Fruit fly (Drosophila melanogaster) whole organism, embryonic: ENCODE data around the gene Andorra.

ENCODE experiments used
- Aef1 ChIP-seq: fragments of 200-800 bp; sonication (Bioruptor generic); IDR thresholded peaks from 3 replicates; pipeline ENCODE4 v1.3.6; 2022; ENCODE audit warnings: missing biosample characterization, missing genetic modification characterization
- Asciz ChIP-seq: fragments of 200-800 bp; sonication (Bioruptor generic); optimal IDR thresholded peaks from 2 replicates; lab custom pipeline; 2017; ENCODE audit warnings: missing biosample characterization, mild to moderate bottlenecking, missing genetic modification characterization, missing genetic modification reagents
- Bgb ChIP-seq: fragments of 200-800 bp; sonication (Bioruptor generic); IDR thresholded peaks from 2 replicates; pipeline ENCODE4 v1.3.6; 2022; ENCODE audit warnings: missing biosample characterization, missing genetic modification characterization; ENCODE audit not compliant: partially characterized antibody
- CG13894 ChIP-seq: fragments of 200-800 bp; sonication (Bioruptor generic); optimal IDR thresholded peaks from 3 replicates; lab custom pipeline; 2018; ENCODE audit warnings: missing biosample characterization, mild to moderate bottlenecking, missing genetic modification characterization, moderate library complexity
- CG15514 ChIP-seq: fragments of 200-800 bp; sonication (Bioruptor generic); optimal IDR thresholded peaks from 3 replicates; lab custom pipeline; 2017; ENCODE audit warnings: missing biosample characterization, missing genetic modification characterization, mild to moderate bottlenecking, moderate library complexity, missing genetic modification reagents
- CG17186 ChIP-seq: fragments of 200-800 bp; sonication (Bioruptor generic); optimal IDR thresholded peaks from 3 replicates; lab custom pipeline; 2017; ENCODE audit warnings: missing biosample characterization, missing genetic modification reagents, missing genetic modification characterization
- CG17328 ChIP-seq: fragments of 200-800 bp; sonication (Bioruptor generic); IDR thresholded peaks from 2 replicates; pipeline ENCODE4 v1.3.6; 2022; ENCODE audit warnings: missing biosample characterization, missing genetic modification characterization
- CG18476 ChIP-seq: fragments of 200-800 bp; sonication (Bioruptor generic); optimal IDR thresholded peaks from 2 replicates; lab custom pipeline; 2016; ENCODE audit warnings: missing biosample characterization, mild to moderate bottlenecking, missing genetic modification characterization
- CG2889 ChIP-seq: fragments of 200-800 bp; sonication (Bioruptor generic); IDR thresholded peaks from 3 replicates; pipeline ENCODE4 v1.3.6; 2022; ENCODE audit warnings: missing biosample characterization, missing genetic modification characterization
- CG4424 ChIP-seq: fragments of 200-800 bp; sonication (Bioruptor generic); optimal IDR thresholded peaks from 3 replicates; lab custom pipeline; 2016; ENCODE audit warnings: missing biosample characterization, missing genetic modification characterization
- CG4707 ChIP-seq: fragments of 200-800 bp; sonication (Bioruptor generic); optimal IDR thresholded peaks from 2 replicates; lab custom pipeline; 2018; ENCODE audit warnings: missing biosample characterization, mild to moderate bottlenecking, missing genetic modification characterization, moderate library complexity
- CG7963 ChIP-seq: fragments of 200-800 bp; sonication (Bioruptor generic); IDR thresholded peaks from 3 replicates; pipeline ENCODE4 v1.3.6; 2022; ENCODE audit warnings: missing biosample characterization, missing genetic modification characterization; ENCODE audit not compliant: partially characterized antibody
- CG8478 ChIP-seq: fragments of >200 bp; optimal IDR thresholded peaks from 2 replicates; lab custom pipeline; 2018
- CG9437 ChIP-seq: fragments of 200-800 bp; sonication (Bioruptor generic); optimal IDR thresholded peaks from 2 replicates; lab custom pipeline; 2018; ENCODE audit warnings: missing biosample characterization, mild to moderate bottlenecking, missing genetic modification characterization
- CHES-1-like ChIP-seq: fragments of 200-800 bp; sonication (Bioruptor generic); optimal IDR thresholded peaks from 2 replicates; lab custom pipeline; 2016; ENCODE audit warnings: missing biosample characterization, missing genetic modification characterization
- D19A ChIP-seq: fragments of 200-800 bp; optimal IDR thresholded peaks from 3 replicates; lab custom pipeline; 2019; ENCODE audit warnings: missing biosample characterization, mild to moderate bottlenecking, missing genetic modification characterization, moderate library complexity
- Doc3 ChIP-seq: fragments of 200-800 bp; sonication (Bioruptor generic); IDR thresholded peaks from 3 replicates; pipeline ENCODE4 v1.3.6; 2022; ENCODE audit warnings: missing biosample characterization, missing genetic modification characterization; ENCODE audit not compliant: partially characterized antibody
- Dref ChIP-seq: fragments of 200-800 bp; sonication (Bioruptor generic); IDR thresholded peaks from 2 replicates; pipeline ENCODE4 v1.3.6; 2022; ENCODE audit warnings: missing biosample characterization, missing genetic modification characterization
- E2f1 ChIP-seq: fragments of 200-800 bp; sonication (Bioruptor generic); IDR thresholded peaks from 2 replicates; pipeline ENCODE4 v1.3.6; 2022; ENCODE audit warnings: missing biosample characterization, missing genetic modification characterization
- Ets65A ChIP-seq: fragments of 200-800 bp; sonication (Bioruptor generic); peaks from one replicate; lab custom pipeline; 2016; ENCODE audit warnings: missing biosample characterization, missing genetic modification characterization
- Gsc ChIP-seq: fragments of 200-800 bp; sonication (Bioruptor generic); IDR thresholded peaks from 2 replicates; pipeline ENCODE4 v1.3.6; 2022; ENCODE audit warnings: missing biosample characterization, missing genetic modification characterization
- H2.0 ChIP-seq: fragments of 200-800 bp; sonication (Bioruptor generic); IDR thresholded peaks from 2 replicates; pipeline ENCODE4 v1.3.6; 2022; ENCODE audit warnings: missing biosample characterization, missing genetic modification characterization
- HLH4C ChIP-seq: fragments of 200-800 bp; sonication (Bioruptor generic); IDR thresholded peaks from 3 replicates; pipeline ENCODE4 v1.3.6; 2022; ENCODE audit warnings: missing biosample characterization, missing genetic modification characterization; ENCODE audit not compliant: partially characterized antibody
- Hsf ChIP-seq: fragments of 200-800 bp; sonication (Bioruptor generic); optimal IDR thresholded peaks from 3 replicates; lab custom pipeline; 2016; ENCODE audit warnings: missing biosample characterization, missing genetic modification characterization
- Nf-YC ChIP-seq: fragments of 200-800 bp; optimal IDR thresholded peaks from 3 replicates; lab custom pipeline; 2019; ENCODE audit warnings: missing biosample characterization, mild to moderate bottlenecking, missing genetic modification characterization, moderate library complexity
- NfI ChIP-seq: fragments of 200-800 bp; sonication (Bioruptor generic); optimal IDR thresholded peaks from 3 replicates; lab custom pipeline; 2018; ENCODE audit warnings: missing biosample characterization, mild to moderate bottlenecking, missing genetic modification characterization, moderate library complexity
- Opbp ChIP-seq: fragments of 200-800 bp; sonication (Bioruptor generic); IDR thresholded peaks from 3 replicates; pipeline ENCODE4 v1.3.6; 2022; ENCODE audit warnings: missing biosample characterization, missing genetic modification characterization; ENCODE audit not compliant: partially characterized antibody
- Optix ChIP-seq: fragments of 200-800 bp; sonication (Bioruptor generic); IDR thresholded peaks from 3 replicates; pipeline ENCODE4 v1.3.6; 2022; ENCODE audit warnings: missing biosample characterization, missing genetic modification characterization
- Sry-δ ChIP-seq: fragments of 200-800 bp; sonication (Bioruptor generic); optimal IDR thresholded peaks from 2 replicates; lab custom pipeline; 2016; ENCODE audit warnings: missing biosample characterization, missing genetic modification characterization
- Trl ChIP-seq, 3 experiments: fragments of >200 bp in 2 of 3; fragments of 200-800 bp in 1 of 3; sonication (Bioruptor generic) in 1 of 3; optimal IDR thresholded peaks; 2 replicates in 1 of 3; 3 replicates in 2 of 3; lab custom pipeline; 2016 to 2017; ENCODE audit warnings: missing biosample characterization in 1 of 3, missing genetic modification characterization in 1 of 3
- chinmo ChIP-seq: fragments of 200-800 bp; sonication (Bioruptor generic); IDR thresholded peaks from 4 replicates; pipeline ENCODE4 v1.3.6; 2022; ENCODE audit warnings: missing biosample characterization, missing genetic modification characterization; ENCODE audit not compliant: partially characterized antibody
- chn ChIP-seq: fragments of 200-800 bp; sonication (Bioruptor generic); optimal IDR thresholded peaks from 2 replicates; lab custom pipeline; 2016; ENCODE audit warnings: missing biosample characterization, missing genetic modification characterization
- dimm ChIP-seq: fragments of 200-800 bp; sonication (Bioruptor generic); IDR thresholded peaks from 2 replicates; pipeline ENCODE4 v1.3.6; 2022; ENCODE audit warnings: missing biosample characterization, missing genetic modification characterization
- grau ChIP-seq: fragments of 200-800 bp; optimal IDR thresholded peaks from 3 replicates; lab custom pipeline; 2019; ENCODE audit warnings: missing biosample characterization, mild to moderate bottlenecking, missing genetic modification characterization, moderate library complexity
- gsb ChIP-seq: fragments of 200-800 bp; sonication (Bioruptor generic); IDR thresholded peaks from 2 replicates; pipeline ENCODE4 v1.3.6; 2022; ENCODE audit warnings: missing biosample characterization, missing genetic modification characterization
- her ChIP-seq: fragments of 200-800 bp; sonication (Bioruptor generic); optimal IDR thresholded peaks from 2 replicates; lab custom pipeline; 2016; ENCODE audit warnings: missing biosample characterization, missing genetic modification characterization
- lbe ChIP-seq: fragments of 200-800 bp; sonication (Bioruptor generic); optimal IDR thresholded peaks from 2 replicates; lab custom pipeline; 2016; ENCODE audit warnings: missing biosample characterization, mild to moderate bottlenecking, missing genetic modification characterization
- lmd ChIP-seq: fragments of 200-800 bp; sonication (Bioruptor generic); IDR thresholded peaks from 2 replicates; pipeline ENCODE4 v1.3.6; 2022; ENCODE audit warnings: missing biosample characterization, missing genetic modification characterization
- lola ChIP-seq, 3 experiments: fragments of >200 bp in 2 of 3; fragments of 200-800 bp in 1 of 3; sonication (Bioruptor generic) in 1 of 3; optimal IDR thresholded peaks; 2 replicates each; lab custom pipeline; 2017 to 2019; ENCODE audit warnings: missing biosample characterization in 3 of 3, missing genetic modification characterization in 3 of 3, mild to moderate bottlenecking in 1 of 3, moderate library complexity in 1 of 3
- lov ChIP-seq, 2 experiments: fragments of 200-800 bp in 1 of 2; fragments of >200 bp in 1 of 2; sonication (Bioruptor generic) in 1 of 2; IDR thresholded peaks in 1 of 2; optimal IDR thresholded peaks in 1 of 2; 2 replicates in 1 of 2; 3 replicates in 1 of 2; pipeline versions ENCODE4 v1.3.6 to Lab custom; 2017 to 2022; ENCODE audit warnings: missing biosample characterization in 1 of 2, missing genetic modification characterization in 1 of 2
- pfk ChIP-seq: fragments of 200-800 bp; sonication (Bioruptor generic); optimal IDR thresholded peaks from 2 replicates; lab custom pipeline; 2018; ENCODE audit warnings: missing biosample characterization, mild to moderate bottlenecking, missing genetic modification characterization, moderate library complexity
- pzg ChIP-seq: fragments of 200-800 bp; sonication (Bioruptor generic); optimal IDR thresholded peaks from 3 replicates; lab custom pipeline; 2018; ENCODE audit warnings: missing biosample characterization, mild to moderate bottlenecking, missing genetic modification characterization, moderate library complexity
- sens ChIP-seq: fragments of 200-800 bp; sonication (Bioruptor generic); peaks from one replicate; lab custom pipeline; 2016; ENCODE audit warnings: missing biosample characterization, missing genetic modification characterization
- sob ChIP-seq: fragments of 200-800 bp; sonication (Bioruptor generic); IDR thresholded peaks from 2 replicates; pipeline ENCODE4 v1.3.6; 2022; ENCODE audit warnings: missing biosample characterization, missing genetic modification characterization
- wor ChIP-seq: fragments of 200-800 bp; sonication (Bioruptor generic); IDR thresholded peaks from 2 replicates; pipeline ENCODE4 v1.3.6; 2022; ENCODE audit warnings: missing biosample characterization, missing genetic modification characterization
- zen2 ChIP-seq: fragments of 200-800 bp; sonication (Bioruptor generic); IDR thresholded peaks from 3 replicates; pipeline ENCODE4 v1.3.6; 2022; ENCODE audit warnings: missing biosample characterization, missing genetic modification characterization; ENCODE audit not compliant: partially characterized antibody

Gene Andorra

DNA sequence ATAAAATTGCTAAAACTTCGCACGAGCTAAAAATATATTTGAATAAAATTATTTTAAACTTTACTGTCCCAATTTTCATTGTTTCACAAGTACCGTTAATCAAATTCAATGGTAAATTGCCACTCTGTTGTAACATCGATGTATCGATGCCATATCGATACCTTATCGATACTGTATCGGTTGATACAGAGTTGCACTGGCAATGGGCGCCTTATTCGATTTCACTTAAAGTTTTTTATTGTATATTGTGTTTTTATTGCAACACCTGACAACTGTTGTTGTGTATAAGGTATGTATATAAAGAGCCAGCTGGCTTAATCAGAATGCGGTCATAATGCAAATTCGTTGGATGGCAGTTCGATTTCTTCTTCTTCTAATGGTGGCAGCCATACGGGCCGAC is 41.0 kb downstream of the Andorra start, which contains the start of gene CG43229 (continued):
- TF ChIP-seq lbe (GFP tag; lab: Kevin White, UChicago), result no peak
- no peak for TF ChIP-seq lola (GFP tag; optimal IDR thresholded peaks at IDR 0.05; lab: Kevin White, UChicago)
- TF ChIP-seq zen2, result peak; percentile 73
- no peak for TF ChIP-seq D19A (tag; lab: Kevin White, UChicago)
- TF ChIP-seq CHES-1-like (GFP tag; lab: Kevin White, UChicago), result no peak
- no peak for TF ChIP-seq Hsf

dm6 chrX:18136910-18137849 is 42.1 kb downstream of the Andorra start, which contains the start of gene ari-1:
Gene ari-1 (minus strand): TSS chrX:18137784.
- TF ChIP-seq CG4707 (GFP tag; lab: Kevin White, UChicago) (peak; percentile 95), Opbp (GFP tag; lab: Robert Waterston, UW) (peak; percentile 46; the same call in 1 of the 3 replicates), CG4424 (GFP tag; lab: Kevin White, UChicago) (no peak), CG17186 (GFP tag; lab: Kevin White, UChicago) (peak; percentile 98), pfk (GFP tag; lab: Kevin White, UChicago) (peak; percentile 93), Aef1 (GFP tag; lab: Robert Waterston, UW) (no peak), Doc3 (GFP tag; lab: Robert Waterston, UW) (peak; percentile 31; the same call in 1 of the 3 replicates), Ets65A (no peak), Bgb (GFP tag; lab: Robert Waterston, UW) (peak; percentile 60; the same call in 1 of the 2 replicates), H2.0 (no peak), wor (GFP tag; lab: Robert Waterston, UW) (no peak), CG9437 (GFP tag; lab: Kevin White, UChicago) (peak; percentile 68), CG13894 (tag; lab: Kevin White, UChicago) (no peak), Nf-YC (peak; percentile 12), Asciz (GFP tag; lab: Kevin White, UChicago) (no peak), lmd (GFP tag; lab: Robert Waterston, UW) (no peak), E2f1 (no peak), gsb (GFP tag; lab: Robert Waterston, UW) (no peak), pzg (GFP tag; lab: Kevin White, UChicago) (peak; percentile 60), HLH4C (GFP tag; lab: Robert Waterston, UW) (peak; percentile 47; the same call in 2 of the 3 replicates), CG7963 (0 out of 3 replicates have a peak, but pooled peaks have one; percentile 29), CG2889 (GFP tag; lab: Robert Waterston, UW) (no peak), CG8478 (lab: Kevin White, UChicago) (peak; percentile 96), Gsc (GFP tag; lab: Robert Waterston, UW) (no peak), dimm (GFP tag; lab: Robert Waterston, UW) (no peak), her (no peak), Optix (GFP tag; lab: Robert Waterston, UW) (no peak), Trl (optimal IDR thresholded peaks at IDR 0.05; lab: Kevin White, UChicago) (peak; percentile 41 to 69), Trl (GFP tag; optimal IDR thresholded peaks at IDR 0.05; lab: Kevin White, UChicago) (no peak), chinmo (0 out of 4 replicates have a peak, but pooled peaks have one; percentile 53), CG18476 (GFP tag; lab: Kevin White, UChicago) (no peak), CG15514 (GFP tag; lab: Kevin White, UChicago) (peak; percentile 57), sob (GFP tag; lab: Robert Waterston, UW) (no peak), lov (optimal IDR thresholded peaks at IDR 0.05; lab: Kevin White, UChicago) (no peak), lov (GFP tag; IDR thresholded peaks at IDR 0.05; lab: Robert Waterston, UW) (no peak), sens (GFP tag; lab: Kevin White, UChicago) (peak; percentile 66), CG17328 (GFP tag; lab: Robert Waterston, UW) (no peak), chn (GFP tag; lab: Kevin White, UChicago) (no peak), Dref (peak; percentile 60), grau (no peak), NfI (GFP tag; lab: Kevin White, UChicago) (no peak), Sry-δ (peak; percentile 10)
